Fruit fly (Drosophila melanogaster): ENCODE results near the gene pnt.

pnt gene

dm6 chr3R:23334866-23335265 lies 11.1 kb downstream of the pnt start:
- TF ChIP-seq CG9705 (GFP tag; optimal IDR thresholded peaks at IDR 0.05) (peak; percentile 17), Hnf4 (GFP tag; optimal IDR thresholded peaks at IDR 0.05) (peak; percentile 38), CG32264 (GFP tag; optimal IDR thresholded peaks at IDR 0.05) (no peak), HLH106 (tag; optimal IDR thresholded peaks at IDR 0.05) (peak; percentile 69), psq (GFP tag; optimal IDR thresholded peaks at IDR 0.05) (no peak), dl (GFP tag; optimal IDR thresholded peaks at IDR 0.05; ENCODE audit: insufficient read depth in 1 of 2, partially characterized antibody in 2 of 2) (no peak), woc (GFP tag; optimal IDR thresholded peaks at IDR 0.05) (peak; percentile 27), h (GFP tag; optimal IDR thresholded peaks at IDR 0.05) (peak; percentile 82), pan (optimal IDR thresholded peaks at IDR 0.05) (no peak), CrebA (GFP tag; optimal IDR thresholded peaks at IDR 0.05; ENCODE audit: borderline replicate concordance) (no peak), sv (GFP tag; optimal IDR thresholded peaks at IDR 0.05) (no peak), dsf (GFP tag; optimal IDR thresholded peaks at IDR 0.05; ENCODE audit: borderline replicate concordance) (no peak), jim (GFP tag; optimal IDR thresholded peaks at IDR 0.05) (no peak), Dfd (GFP tag; optimal IDR thresholded peaks at IDR 0.05) (no peak), sage (GFP tag; optimal IDR thresholded peaks at IDR 0.05) (peak; percentile 8), GATAd (GFP tag; optimal IDR thresholded peaks at IDR 0.05) (no peak), Rel (GFP tag; optimal IDR thresholded peaks at IDR 0.05) (peak; percentile 20), Rel (tag; optimal IDR thresholded peaks at IDR 0.05) (no peak), br (GFP tag; optimal IDR thresholded peaks at IDR 0.05) (peak; percentile 40), Myc (optimal IDR thresholded peaks at IDR 0.05) (no peak), OdsH (GFP tag; optimal IDR thresholded peaks at IDR 0.05) (peak; percentile 68), Jra (GFP tag; optimal IDR thresholded peaks at IDR 0.05) (no peak), lola (GFP tag; optimal IDR thresholded peaks at IDR 0.05) (no peak), rgr (GFP tag; optimal IDR thresholded peaks at IDR 0.05) (peak; percentile 81), usp (GFP tag; optimal IDR thresholded peaks at IDR 0.05) (no peak), tai (GFP tag; optimal IDR thresholded peaks at IDR 0.05) (peak; percentile 79), brk (GFP tag; optimal IDR thresholded peaks at IDR 0.05) (no peak), foxo (GFP tag; optimal IDR thresholded peaks at IDR 0.05) (peak in 1 of 2 experiments; percentile 67), Hr78 (GFP tag; optimal IDR thresholded peaks at IDR 0.05) (no peak), Sp1 (GFP tag; optimal IDR thresholded peaks at IDR 0.05) (peak; percentile 42), Mio (GFP tag; optimal IDR thresholded peaks at IDR 0.05) (no peak), ey (GFP tag; optimal IDR thresholded peaks at IDR 0.05) (peak; percentile 72), N (GFP tag; optimal IDR thresholded peaks at IDR 0.05) (no peak), fru (GFP tag; optimal IDR thresholded peaks at IDR 0.05) (peak; percentile 65), Dif (GFP tag; optimal IDR thresholded peaks at IDR 0.05; ENCODE audit: partially characterized antibody) (no peak), Vsx2 (GFP tag; optimal IDR thresholded peaks at IDR 0.05; ENCODE audit: partially characterized antibody) (no peak), dmrt93B (GFP tag; optimal IDR thresholded peaks at IDR 0.05) (peak; percentile 37), Abd-B (GFP tag; optimal IDR thresholded peaks at IDR 0.05) (no peak), Hr83 (GFP tag; optimal IDR thresholded peaks at IDR 0.05; ENCODE audit: poor library complexity, severe bottlenecking) (no peak)

- TF ChIP-seq usp (GFP tag; optimal IDR thresholded peaks at IDR 0.05) (no peak), sage (GFP tag; optimal IDR thresholded peaks at IDR 0.05) (no peak), Myc (optimal IDR thresholded peaks at IDR 0.05) (no peak), h (GFP tag; optimal IDR thresholded peaks at IDR 0.05) (no peak), brk (GFP tag; optimal IDR thresholded peaks at IDR 0.05) (peak; percentile 23), psq (GFP tag; optimal IDR thresholded peaks at IDR 0.05) (peak; percentile 98), Mio (GFP tag; optimal IDR thresholded peaks at IDR 0.05) (peak; percentile 16), Dif (GFP tag; optimal IDR thresholded peaks at IDR 0.05; ENCODE audit: partially characterized antibody) (peak; percentile 77), lola (GFP tag; optimal IDR thresholded peaks at IDR 0.05) (no peak), Jra (GFP tag; optimal IDR thresholded peaks at IDR 0.05) (no peak), dmrt93B (GFP tag; optimal IDR thresholded peaks at IDR 0.05) (no peak), Sp1 (GFP tag; optimal IDR thresholded peaks at IDR 0.05) (peak; percentile 83), pan (optimal IDR thresholded peaks at IDR 0.05) (no peak), Hr83 (GFP tag; optimal IDR thresholded peaks at IDR 0.05; ENCODE audit: poor library complexity, severe bottlenecking) (no peak), ey (GFP tag; optimal IDR thresholded peaks at IDR 0.05) (no peak), Abd-B (GFP tag; optimal IDR thresholded peaks at IDR 0.05) (no peak), foxo (GFP tag; optimal IDR thresholded peaks at IDR 0.05) (peak in 1 of 2 experiments; percentile 4), woc (GFP tag; optimal IDR thresholded peaks at IDR 0.05) (peak; percentile 73), dl (GFP tag; optimal IDR thresholded peaks at IDR 0.05; ENCODE audit: insufficient read depth in 1 of 2, partially characterized antibody in 2 of 2) (peak; percentile 52 to 82), fru (GFP tag; optimal IDR thresholded peaks at IDR 0.05) (peak; percentile 40), GATAd (GFP tag; optimal IDR thresholded peaks at IDR 0.05) (no peak), CG9705 (GFP tag; optimal IDR thresholded peaks at IDR 0.05) (no peak), tai (GFP tag; optimal IDR thresholded peaks at IDR 0.05) (no peak), rgr (GFP tag; optimal IDR thresholded peaks at IDR 0.05) (no peak), jim (GFP tag; optimal IDR thresholded peaks at IDR 0.05) (peak; percentile 99), Dfd (GFP tag; optimal IDR thresholded peaks at IDR 0.05) (no peak), CG32264 (GFP tag; optimal IDR thresholded peaks at IDR 0.05) (peak; percentile 24), Hnf4 (GFP tag; optimal IDR thresholded peaks at IDR 0.05) (no peak), br (GFP tag; optimal IDR thresholded peaks at IDR 0.05) (peak; percentile 3), Rel (GFP tag; optimal IDR thresholded peaks at IDR 0.05) (peak; percentile 90), Rel (tag; optimal IDR thresholded peaks at IDR 0.05) (no peak), Hr78 (GFP tag; optimal IDR thresholded peaks at IDR 0.05) (no peak), sv (GFP tag; optimal IDR thresholded peaks at IDR 0.05) (no peak), HLH106 (tag; optimal IDR thresholded peaks at IDR 0.05) (no peak), N (GFP tag; optimal IDR thresholded peaks at IDR 0.05) (no peak), Vsx2 (GFP tag; optimal IDR thresholded peaks at IDR 0.05; ENCODE audit: partially characterized antibody) (no peak), CrebA (GFP tag; optimal IDR thresholded peaks at IDR 0.05; ENCODE audit: borderline replicate concordance) (peak; percentile 91), dsf (GFP tag; optimal IDR thresholded peaks at IDR 0.05; ENCODE audit: borderline replicate concordance) (no peak), OdsH (GFP tag; optimal IDR thresholded peaks at IDR 0.05) (no peak)
Observed at dm6 chr3R:23334036-23334744, 11.8 kb downstream of the pnt start.
